Fruit fly (Drosophila melanogaster) whole organism, embryonic: ENCODE results near the gene CG8925.

Experiments
- ATbp ChIP-seq: fragments of 200-800 bp; sonication (Bioruptor generic); optimal IDR thresholded peaks from 2 replicates; lab custom pipeline; 2017; ENCODE audit warnings: missing biosample characterization, mild to moderate bottlenecking, missing genetic modification characterization, missing genetic modification reagents
- Awh ChIP-seq: fragments of 200-800 bp; sonication (Bioruptor generic); IDR thresholded peaks from 2 replicates; pipeline ENCODE4, ENCODE4 v1.3.6; 2022; ENCODE audit warnings: missing biosample characterization, missing genetic modification characterization
- Bteb2 ChIP-seq: fragments of 200-800 bp; sonication (Bioruptor generic); optimal IDR thresholded peaks from 2 replicates; lab custom pipeline; 2016; ENCODE audit warnings: missing biosample characterization, missing genetic modification characterization
- CG10321 ChIP-seq: fragments of 200-800 bp; sonication (Bioruptor generic); IDR thresholded peaks from 2 replicates; pipeline ENCODE4 v1.3.6; 2022; ENCODE audit warnings: missing biosample characterization, missing genetic modification characterization
- CG11085 ChIP-seq: fragments of 200-800 bp; sonication (Bioruptor generic); IDR thresholded peaks from 2 replicates; pipeline ENCODE4 v1.3.6; 2022; ENCODE audit warnings: missing biosample characterization, missing genetic modification characterization
- CG12391 ChIP-seq: fragments of 200-800 bp; sonication (Bioruptor generic); optimal IDR thresholded peaks from 3 replicates; lab custom pipeline; 2018; ENCODE audit warnings: missing biosample characterization, mild to moderate bottlenecking, missing genetic modification characterization, moderate library complexity
- CG15479 ChIP-seq: fragments of 200-800 bp; sonication (Bioruptor generic); optimal IDR thresholded peaks from 3 replicates; lab custom pipeline; 2019; ENCODE audit warnings: missing biosample characterization, mild to moderate bottlenecking, missing genetic modification characterization, moderate library complexity
- CG17328 ChIP-seq: fragments of 200-800 bp; sonication (Bioruptor generic); IDR thresholded peaks from 2 replicates; pipeline ENCODE4 v1.3.6; 2022; ENCODE audit warnings: missing biosample characterization, missing genetic modification characterization
- CG17385 ChIP-seq: fragments of 200-800 bp; sonication (Bioruptor generic); optimal IDR thresholded peaks from 3 replicates; lab custom pipeline; 2018; ENCODE audit warnings: missing biosample characterization, mild to moderate bottlenecking, missing genetic modification characterization
- CG18011 ChIP-seq: fragments of 200-800 bp; sonication (Bioruptor generic); optimal IDR thresholded peaks from 2 replicates; lab custom pipeline; 2017; ENCODE audit warnings: missing biosample characterization, missing genetic modification characterization, mild to moderate bottlenecking, moderate library complexity, missing genotype
- CG1832 ChIP-seq: fragments of 200-800 bp; sonication (Bioruptor generic); optimal IDR thresholded peaks from 2 replicates; lab custom pipeline; 2017; ENCODE audit warnings: missing biosample characterization, mild to moderate bottlenecking, missing genetic modification characterization, inconsistent platforms
- CG2202 ChIP-seq: fragments of 200-800 bp; sonication (Bioruptor generic); optimal IDR thresholded peaks from 2 replicates; lab custom pipeline; 2018; ENCODE audit warnings: missing biosample characterization, mild to moderate bottlenecking, missing genetic modification characterization
- CG31365 ChIP-seq: fragments of 200-800 bp; sonication (Bioruptor generic); optimal IDR thresholded peaks from 2 replicates; lab custom pipeline; 2018; ENCODE audit warnings: missing biosample characterization, mild to moderate bottlenecking, missing genetic modification characterization
- CG42726 ChIP-seq: fragments of 200-800 bp; sonication (Bioruptor generic); IDR thresholded peaks from 2 replicates; pipeline ENCODE4 v1.3.6; 2022; ENCODE audit warnings: missing biosample characterization, missing genetic modification characterization; ENCODE audit not compliant: partially characterized antibody
- CG4404 ChIP-seq: fragments of 200-800 bp; sonication (Bioruptor generic); IDR thresholded peaks from 2 replicates; pipeline ENCODE4 v1.3.6; 2022; ENCODE audit warnings: missing biosample characterization, missing genetic modification characterization
- CG6765 ChIP-seq: fragments of 200-800 bp; sonication (Bioruptor generic); optimal IDR thresholded peaks from 3 replicates; lab custom pipeline; 2017; ENCODE audit warnings: missing biosample characterization, mild to moderate bottlenecking, missing genetic modification characterization
- CG7987 ChIP-seq: fragments of 200-800 bp; sonication (Bioruptor generic); optimal IDR thresholded peaks from 2 replicates; lab custom pipeline; 2018; ENCODE audit warnings: missing biosample characterization, mild to moderate bottlenecking, missing genetic modification characterization, moderate library complexity
- CG8281 ChIP-seq: fragments of 200-800 bp; sonication (Bioruptor generic); optimal IDR thresholded peaks from 2 replicates; lab custom pipeline; 2018; ENCODE audit warnings: missing biosample characterization, mild to moderate bottlenecking, missing genetic modification characterization, moderate library complexity
- CG9876 ChIP-seq: fragments of 200-800 bp; sonication (Bioruptor generic); optimal IDR thresholded peaks from 2 replicates; lab custom pipeline; 2016; ENCODE audit warnings: missing biosample characterization, missing genetic modification characterization
- CTCF ChIP-seq: fragments of 200-800 bp; sonication (Bioruptor generic); optimal IDR thresholded peaks from 2 replicates; lab custom pipeline; 2017; ENCODE audit warnings: missing biosample characterization, mild to moderate bottlenecking, missing genetic modification characterization, moderate library complexity
- ERR ChIP-seq: fragments of 200-800 bp; sonication (Bioruptor generic); optimal IDR thresholded peaks from 2 replicates; lab custom pipeline; 2016; ENCODE audit warnings: missing biosample characterization, missing genetic modification characterization
- Gug ChIP-seq: fragments of 200-800 bp; sonication (Bioruptor generic); IDR thresholded peaks from 4 replicates; pipeline ENCODE4 v1.3.6; 2022; ENCODE audit warnings: missing biosample characterization, missing genetic modification characterization
- Hey ChIP-seq: fragments of 200-800 bp; sonication (Bioruptor generic); optimal IDR thresholded peaks from 3 replicates; lab custom pipeline; 2018; ENCODE audit warnings: missing biosample characterization, mild to moderate bottlenecking, missing genetic modification characterization
- Hmr ChIP-seq: fragments of 200-800 bp; sonication (Bioruptor generic); optimal IDR thresholded peaks from 3 replicates; lab custom pipeline; 2017; ENCODE audit warnings: mild to moderate bottlenecking, missing biosample characterization, missing genetic modification reagents, missing genetic modification characterization
- Hmx ChIP-seq: fragments of 200-800 bp; sonication (Bioruptor generic); optimal IDR thresholded peaks from 2 replicates; lab custom pipeline; 2016; ENCODE audit warnings: missing biosample characterization, missing genetic modification characterization
- Hsf ChIP-seq: fragments of 200-800 bp; sonication (Bioruptor generic); optimal IDR thresholded peaks from 3 replicates; lab custom pipeline; 2016; ENCODE audit warnings: missing biosample characterization, missing genetic modification characterization
- Lhr ChIP-seq: fragments of 200-800 bp; sonication (Bioruptor generic); optimal IDR thresholded peaks from 3 replicates; lab custom pipeline; 2017; ENCODE audit warnings: mild to moderate bottlenecking, missing biosample characterization, missing genetic modification reagents, missing genetic modification characterization
- Lpt ChIP-seq: fragments of >200 bp; optimal IDR thresholded peaks from 2 replicates; lab custom pipeline; 2018; ENCODE audit warnings: missing biosample characterization, missing genetic modification characterization
- NK7.1 ChIP-seq: fragments of 200-800 bp; sonication (Bioruptor generic); optimal IDR thresholded peaks from 3 replicates; lab custom pipeline; 2016; ENCODE audit warnings: missing biosample characterization, missing genetic modification characterization
- Rx ChIP-seq: fragments of 200-800 bp; sonication (Bioruptor generic); IDR thresholded peaks from 2 replicates; pipeline ENCODE4 v1.3.6; 2022; ENCODE audit warnings: missing biosample characterization, missing genetic modification characterization
- Stat92E ChIP-seq, 3 experiments: fragments of >200 bp in 2 of 3; fragments of 200-800 bp in 1 of 3; sonication (Bioruptor generic) in 1 of 3; optimal IDR thresholded peaks; 2 replicates each; lab custom pipeline; 2017 to 2019; ENCODE audit warnings: missing biosample characterization in 3 of 3, missing genetic modification characterization in 3 of 3, mild to moderate bottlenecking in 1 of 3, moderate library complexity in 1 of 3
- Usf ChIP-seq: fragments of 200-800 bp; sonication (Bioruptor generic); optimal IDR thresholded peaks from 2 replicates; lab custom pipeline; 2017; ENCODE audit warnings: missing genotype, missing biosample characterization, missing genetic modification characterization
- Vsx1 ChIP-seq: fragments of 200-800 bp; sonication (Bioruptor generic); optimal IDR thresholded peaks from 2 replicates; lab custom pipeline; 2017; ENCODE audit warnings: missing biosample characterization, mild to moderate bottlenecking, missing genetic modification characterization, missing genetic modification reagents
- ac ChIP-seq: fragments of 200-800 bp; sonication (Bioruptor generic); optimal IDR thresholded peaks from 3 replicates; lab custom pipeline; 2017; ENCODE audit warnings: missing biosample characterization, mild to moderate bottlenecking, missing genetic modification characterization
- bab2 ChIP-seq: fragments of 200-800 bp; sonication (Bioruptor generic); optimal IDR thresholded peaks from 2 replicates; lab custom pipeline; 2016; ENCODE audit warnings: missing biosample characterization, missing genetic modification characterization
- br ChIP-seq: fragments of >200 bp; optimal IDR thresholded peaks from 2 replicates; lab custom pipeline; 2017
- cato ChIP-seq: fragments of 200-800 bp; sonication (Bioruptor generic); optimal IDR thresholded peaks from 2 replicates; lab custom pipeline; 2016; ENCODE audit warnings: missing biosample characterization, missing genetic modification characterization, borderline replicate concordance
- danr ChIP-seq: fragments of 200-800 bp; sonication (Bioruptor generic); IDR thresholded peaks from 2 replicates; pipeline ENCODE4 v1.3.6; 2022; ENCODE audit warnings: missing biosample characterization, missing genetic modification characterization
- dimm ChIP-seq: fragments of 200-800 bp; sonication (Bioruptor generic); IDR thresholded peaks from 2 replicates; pipeline ENCODE4 v1.3.6; 2022; ENCODE audit warnings: missing biosample characterization, missing genetic modification characterization
- disco-r ChIP-seq: fragments of 200-800 bp; sonication (Bioruptor generic); optimal IDR thresholded peaks from 2 replicates; lab custom pipeline; 2016; ENCODE audit warnings: missing biosample characterization, missing genetic modification characterization
- dysf ChIP-seq: fragments of 200-800 bp; sonication (Bioruptor generic); IDR thresholded peaks from 3 replicates; pipeline ENCODE4 v1.3.6; 2022; ENCODE audit warnings: missing biosample characterization, missing genetic modification characterization
- gcm ChIP-seq: fragments of 200-800 bp; sonication (Bioruptor generic); optimal IDR thresholded peaks from 2 replicates; lab custom pipeline; 2019; ENCODE audit warnings: missing biosample characterization, mild to moderate bottlenecking, missing genetic modification characterization, moderate library complexity
- inv ChIP-seq: fragments of 200-800 bp; sonication (Bioruptor generic); IDR thresholded peaks from 2 replicates; pipeline ENCODE4 v1.3.6; 2022; ENCODE audit warnings: missing biosample characterization, missing genetic modification characterization; ENCODE audit not compliant: partially characterized antibody
- nmo ChIP-seq: fragments of 200-800 bp; sonication (Bioruptor generic); optimal IDR thresholded peaks from 2 replicates; lab custom pipeline; 2018; ENCODE audit warnings: missing biosample characterization, mild to moderate bottlenecking, missing genetic modification characterization, moderate library complexity
- odd ChIP-seq: fragments of 200-800 bp; sonication (Bioruptor generic); optimal IDR thresholded peaks from 2 replicates; lab custom pipeline; 2017; ENCODE audit warnings: missing biosample characterization, mild to moderate bottlenecking, missing genetic modification characterization
- onecut ChIP-seq: fragments of 200-800 bp; sonication (Bioruptor generic); IDR thresholded peaks from 2 replicates; pipeline ENCODE4 v1.3.6; 2022; ENCODE audit warnings: missing biosample characterization, missing genetic modification characterization
- pnt ChIP-seq: fragments of 200-800 bp; sonication (Bioruptor generic); optimal IDR thresholded peaks from 3 replicates; lab custom pipeline; 2016; ENCODE audit warnings: missing biosample characterization, missing genetic modification characterization
- salm ChIP-seq: fragments of 200-800 bp; sonication (Bioruptor generic); optimal IDR thresholded peaks from 2 replicates; lab custom pipeline; 2018; ENCODE audit warnings: missing biosample characterization, mild to moderate bottlenecking, missing genetic modification characterization
- sens ChIP-seq: fragments of 200-800 bp; sonication (Bioruptor generic); peaks from one replicate; lab custom pipeline; 2016; ENCODE audit warnings: missing biosample characterization, missing genetic modification characterization
- zen ChIP-seq: fragments of 200-800 bp; sonication (Bioruptor generic); optimal IDR thresholded peaks from 3 replicates; lab custom pipeline; 2018; ENCODE audit warnings: missing biosample characterization, mild to moderate bottlenecking, missing genetic modification characterization, moderate library complexity

Gene CG8925

DNA sequence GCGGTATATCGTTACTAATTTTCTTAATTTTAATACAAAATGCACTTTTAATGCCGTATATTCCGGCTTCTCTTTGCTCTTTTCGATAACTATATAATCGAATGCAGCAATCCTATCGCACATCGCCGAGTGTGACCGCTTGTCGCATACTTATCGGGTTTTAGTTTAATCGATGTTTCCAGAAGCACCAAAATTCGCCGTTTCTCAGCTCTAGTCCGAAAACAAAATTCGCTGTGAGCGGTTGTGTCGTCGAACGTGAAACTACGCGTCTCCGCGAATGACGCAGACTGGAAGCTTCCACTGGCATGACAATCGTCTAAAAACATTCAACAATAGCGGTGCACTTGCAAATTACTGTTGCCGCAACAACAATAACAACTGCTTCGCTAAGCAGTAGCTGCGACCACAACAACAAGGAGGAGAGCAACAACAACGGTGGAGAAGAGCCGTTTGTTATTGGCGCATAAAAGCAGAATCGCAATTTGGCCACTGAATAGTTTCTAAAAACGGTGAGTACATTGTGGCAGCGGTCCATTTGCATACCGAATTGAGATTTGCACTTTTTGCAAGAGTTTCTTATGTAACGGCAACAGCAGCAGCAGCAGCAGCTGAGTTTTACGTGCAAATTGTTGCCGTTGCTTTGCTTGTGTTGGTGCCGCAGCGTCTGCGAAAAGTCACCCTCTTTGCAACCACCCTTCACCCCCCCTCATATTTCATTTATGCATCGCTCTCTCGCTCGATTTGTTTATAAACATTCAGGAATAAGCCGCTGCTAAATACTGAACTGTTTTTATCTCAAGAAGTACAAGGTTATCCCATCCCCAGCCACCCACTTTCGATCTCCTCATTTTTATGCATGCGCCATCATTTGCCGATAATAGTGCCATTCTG lies 15.2 kb downstream of the CG8925 start, which contains the start of gene sra (continued):
- no peak for TF ChIP-seq CG4404
- no peak for TF ChIP-seq ATbp
- peak; percentile 45 for TF ChIP-seq Hsf (GFP tag; lab: Kevin White, UChicago)
- TF ChIP-seq pnt (GFP tag; lab: Kevin White, UChicago): no peak
- no peak for TF ChIP-seq dysf (GFP tag; lab: Robert Waterston, UW)
- no peak for TF ChIP-seq CG15479
- peak; percentile 25 for TF ChIP-seq ERR
- TF ChIP-seq Hmx (GFP tag; lab: Kevin White, UChicago): no peak
- no peak for TF ChIP-seq disco-r (GFP tag; lab: Kevin White, UChicago)
- TF ChIP-seq bab2: no peak
- TF ChIP-seq gcm (GFP tag; lab: Kevin White, UChicago): no peak
- TF ChIP-seq Gug (GFP tag; lab: Robert Waterston, UW): 0 out of 4 replicates have a peak, but pooled peaks have one; percentile 7
- no peak for TF ChIP-seq CG2202 (tag; lab: Kevin White, UChicago)
- peak; percentile 30 for TF ChIP-seq CTCF
- TF ChIP-seq sens (GFP tag; lab: Kevin White, UChicago): peak; percentile 85
- TF ChIP-seq dimm (GFP tag; lab: Robert Waterston, UW): no peak
- no peak for TF ChIP-seq Vsx1 (GFP tag; lab: Kevin White, UChicago)
- TF ChIP-seq cato: no peak
- no peak for TF ChIP-seq salm
- TF ChIP-seq NK7.1 (GFP tag; lab: Kevin White, UChicago): no peak
- TF ChIP-seq CG31365: peak; percentile 38
- TF ChIP-seq CG18011 (GFP tag; lab: Kevin White, UChicago): peak; percentile 21
- TF ChIP-seq CG9876 (GFP tag; lab: Kevin White, UChicago): no peak
- no peak; the same call in 1 of the 2 replicates for TF ChIP-seq onecut (GFP tag; lab: Robert Waterston, UW)
- peak; percentile 22 for TF ChIP-seq Bteb2
- TF ChIP-seq CG17328: 0 out of 2 replicates have a peak, but pooled peaks have one; percentile 40
- TF ChIP-seq Hmr (GFP tag; lab: Kevin White, UChicago): peak; percentile 62
- no peak for TF ChIP-seq Awh
- no peak for TF ChIP-seq br
- no peak for TF ChIP-seq CG8281 (tag; lab: Kevin White, UChicago)
- TF ChIP-seq CG42726 (GFP tag; lab: Robert Waterston, UW): peak; percentile 96
- TF ChIP-seq CG10321 (GFP tag; lab: Robert Waterston, UW): peak; percentile 37; the same call in 1 of the 2 replicates
- peak; percentile 20 for TF ChIP-seq CG12391 (tag; lab: Kevin White, UChicago)
- no peak for TF ChIP-seq odd (GFP tag; lab: Kevin White, UChicago)
- no peak for TF ChIP-seq danr (GFP tag; lab: Robert Waterston, UW)
- TF ChIP-seq Lpt (GFP tag; lab: Kevin White, UChicago): no peak
- no peak for TF ChIP-seq Rx (GFP tag; lab: Robert Waterston, UW)
- TF ChIP-seq Usf (GFP tag; lab: Kevin White, UChicago): no peak
- peak in 1 of 3 experiments; percentile 80 for TF ChIP-seq Stat92E (GFP tag; optimal IDR thresholded peaks at IDR 0.05; lab: Kevin White, UChicago)
- TF ChIP-seq CG1832: no peak
- peak; percentile 37 for TF ChIP-seq CG17385
- TF ChIP-seq zen (tag; lab: Kevin White, UChicago): no peak
- TF ChIP-seq CG6765 (GFP tag; lab: Kevin White, UChicago): no peak
- TF ChIP-seq nmo (GFP tag; lab: Kevin White, UChicago): peak; percentile 54
- TF ChIP-seq Lhr (GFP tag; lab: Kevin White, UChicago): peak; percentile 5
- TF ChIP-seq Hey: no peak
- no peak for TF ChIP-seq ac (GFP tag; lab: Kevin White, UChicago)
- peak; percentile 92 for TF ChIP-seq inv (GFP tag; lab: Robert Waterston, UW)
- peak; percentile 73 for TF ChIP-seq CG7987 (GFP tag; lab: Kevin White, UChicago)
- peak; percentile 27; the same call in 1 of the 2 replicates for TF ChIP-seq CG11085 (GFP tag; lab: Robert Waterston, UW)
